Worm (Caenorhabditis elegans) whole organism, L4 larva: ENCODE data around the gene cdc-73.

Source experiments
- F26F4.8 ChIP-seq: fragments of 200-800 bp; sonication (Bioruptor generic); conservative IDR thresholded peaks from 2 replicates; pipeline ENCODE4 v1.3.6; 2022; ENCODE audit warnings: missing genetic modification characterization, missing compliant biosample characterization
- F44E2.7 ChIP-seq: fragments of 200-800 bp; sonication (Bioruptor generic); IDR thresholded peaks from 2 replicates; pipeline ENCODE4 v2.1.2; 2022; ENCODE audit warnings: missing genetic modification characterization, missing compliant biosample characterization
- R02D3.7 ChIP-seq: fragments of 150-350 bp; sonication (generic microtip); optimal IDR thresholded peaks from 3 replicates; lab custom pipeline; 2014; ENCODE audit warnings: missing biosample characterization, missing genetic modification characterization
- T20F7.1 ChIP-seq: fragments of 200-800 bp; sonication (Bioruptor generic); optimal IDR thresholded peaks from 2 replicates; lab custom pipeline; 2018; ENCODE audit warnings: mild to moderate bottlenecking, missing genetic modification characterization, missing compliant biosample characterization
- Y48G9A.11 ChIP-seq: fragments of 200-800 bp; sonication (Bioruptor generic); IDR thresholded peaks from 2 replicates; pipeline ENCODE4 v1.3.6; 2022; ENCODE audit warnings: missing genetic modification reagents, missing genetic modification characterization, missing compliant biosample characterization
- Y5F2A.4 ChIP-seq: fragments of 200-800 bp; sonication (Bioruptor generic); optimal IDR thresholded peaks from 2 replicates; lab custom pipeline; 2018; ENCODE audit warnings: mild to moderate bottlenecking, missing genetic modification characterization, missing compliant biosample characterization
- aha-1 ChIP-seq: fragments of 150-350 bp; peaks from one replicate; lab custom pipeline; 2014; ENCODE audit warnings: missing biosample characterization, missing genetic modification characterization
- ama-1 ChIP-seq: fragments of 150-350 bp; optimal IDR thresholded peaks from 2 replicates; lab custom pipeline; 2014; ENCODE audit warnings: inconsistent platforms, mixed read lengths
- ceh-20 ChIP-seq: fragments of 200-800 bp; sonication (Bioruptor generic); IDR thresholded peaks from 2 replicates; pipeline ENCODE4 v1.3.6; 2022; ENCODE audit warnings: missing genetic modification reagents, missing genetic modification characterization, missing compliant biosample characterization
- ceh-28 ChIP-seq: fragments of 150-350 bp; optimal IDR thresholded peaks from 2 replicates; lab custom pipeline; 2014; ENCODE audit warnings: missing biosample characterization, missing genetic modification reagents, missing genetic modification characterization
- ceh-32 ChIP-seq: sonication (generic microtip); optimal IDR thresholded peaks from 2 replicates; lab custom pipeline; 2016; ENCODE audit warnings: mild to moderate bottlenecking, missing genetic modification characterization, missing compliant biosample characterization; ENCODE audit not compliant: poor library complexity
- ceh-44 ChIP-seq: fragments of 200-800 bp; sonication (Bioruptor generic); IDR thresholded peaks from 2 replicates; pipeline ENCODE4 v1.3.6; 2022; ENCODE audit warnings: missing genetic modification reagents, missing genetic modification characterization, missing compliant biosample characterization
- daf-12 ChIP-seq: fragments of 150-350 bp; optimal IDR thresholded peaks from 2 replicates; lab custom pipeline; 2014; ENCODE audit warnings: missing biosample characterization, missing genetic modification reagents, missing genetic modification characterization
- daf-16 ChIP-seq, 3 experiments: sonication (generic microtip); optimal IDR thresholded peaks; 2 replicates each; lab custom pipeline; 2016 to 2017; ENCODE audit warnings: missing genetic modification characterization in 3 of 3, missing genetic modification reagents in 3 of 3, mild to moderate bottlenecking in 2 of 3, missing compliant biosample characterization in 2 of 3, missing biosample characterization in 1 of 3, moderate library complexity in 1 of 3
- dmd-6 ChIP-seq: fragments of 200-800 bp; sonication (Bioruptor generic); IDR thresholded peaks from 2 replicates; pipeline ENCODE4 v1.3.6; 2022; ENCODE audit warnings: missing genetic modification reagents, missing genetic modification characterization, missing compliant biosample characterization
- dmd-8 ChIP-seq: fragments of 200-800 bp; sonication (Bioruptor generic); IDR thresholded peaks from 2 replicates; pipeline ENCODE4 v1.3.6; 2022; ENCODE audit warnings: missing genetic modification characterization, missing compliant biosample characterization
- duxl-1 ChIP-seq: sonication (generic microtip); optimal IDR thresholded peaks from 2 replicates; lab custom pipeline; 2016; ENCODE audit warnings: mild to moderate bottlenecking, missing genetic modification characterization, moderate library complexity, missing compliant biosample characterization; ENCODE audit not compliant: poor library complexity
- dve-1 ChIP-seq: sonication (generic microtip); optimal IDR thresholded peaks from 2 replicates; lab custom pipeline; 2017; ENCODE audit warnings: antibody characterized with exemption, mild to moderate bottlenecking, missing genetic modification characterization, missing compliant biosample characterization; ENCODE audit not compliant: insufficient read depth
- egl-27 ChIP-seq: sonication (generic microtip); optimal IDR thresholded peaks from 3 replicates; lab custom pipeline; 2017; ENCODE audit warnings: missing biosample characterization, missing genetic modification reagents, missing genetic modification characterization
- fkh-10 ChIP-seq: fragments of 150-350 bp; optimal IDR thresholded peaks from 2 replicates; lab custom pipeline; 2014; ENCODE audit warnings: missing biosample characterization, missing genetic modification reagents, missing genetic modification characterization
- hif-1 ChIP-seq, 2 experiments: sonication (generic microtip); optimal IDR thresholded peaks; 2 replicates each; lab custom pipeline; 2016 to 2017; ENCODE audit warnings: missing compliant biosample characterization in 2 of 2, missing genetic modification characterization in 2 of 2, missing genetic modification reagents in 2 of 2, missing genotype in 2 of 2, mild to moderate bottlenecking in 1 of 2
- hlh-11 ChIP-seq: fragments of 200-800 bp; sonication (Bioruptor generic); optimal IDR thresholded peaks from 2 replicates; lab custom pipeline; 2018; ENCODE audit warnings: mild to moderate bottlenecking, missing genetic modification characterization, missing compliant biosample characterization
- jun-1 ChIP-seq: fragments of 150-350 bp; optimal IDR thresholded peaks from 2 replicates; lab custom pipeline; 2014; ENCODE audit warnings: missing biosample characterization, missing genetic modification reagents, missing genetic modification characterization
- lin-15B ChIP-seq: fragments of 150-350 bp; sonication (generic microtip); optimal IDR thresholded peaks from 3 replicates; lab custom pipeline; 2014; ENCODE audit warnings: missing biosample characterization, missing genetic modification characterization
- lir-3 ChIP-seq: sonication (generic microtip); optimal IDR thresholded peaks from 2 replicates; lab custom pipeline; 2016; ENCODE audit warnings: mild to moderate bottlenecking, missing genetic modification characterization, missing compliant biosample characterization
- madf-9 ChIP-seq: fragments of 200-800 bp; sonication (Bioruptor generic); conservative IDR thresholded peaks from 2 replicates; pipeline ENCODE4 v1.3.6; 2022; ENCODE audit warnings: missing genetic modification reagents, missing genetic modification characterization, missing compliant biosample characterization
- mdl-1 ChIP-seq, 2 experiments: fragments of 150-350 bp in 1 of 2; sonication (generic microtip) in 1 of 2; optimal IDR thresholded peaks; 2 replicates each; lab custom pipeline; 2014 to 2017; ENCODE audit warnings: missing biosample characterization in 2 of 2, missing genetic modification characterization in 2 of 2
- mes-2 ChIP-seq: sonication (generic microtip); optimal IDR thresholded peaks from 2 replicates; lab custom pipeline; 2016; ENCODE audit warnings: missing genotype, mild to moderate bottlenecking, missing genetic modification characterization, missing compliant biosample characterization; ENCODE audit not compliant: poor library complexity, severe bottlenecking
- mxl-3 ChIP-seq: fragments of 200-800 bp; sonication (Bioruptor generic); optimal IDR thresholded peaks from 2 replicates; lab custom pipeline; 2018; ENCODE audit warnings: mild to moderate bottlenecking, missing genetic modification characterization, missing compliant biosample characterization
- nhr-10 ChIP-seq: fragments of 150-350 bp; optimal IDR thresholded peaks from 2 replicates; lab custom pipeline; 2014; ENCODE audit warnings: missing biosample characterization, missing genetic modification characterization
- nhr-11 ChIP-seq: fragments of 150-350 bp; optimal IDR thresholded peaks from 2 replicates; lab custom pipeline; 2014; ENCODE audit warnings: missing biosample characterization, missing genetic modification characterization
- nhr-237 ChIP-seq: sonication (generic microtip); optimal IDR thresholded peaks from 2 replicates; lab custom pipeline; 2017; ENCODE audit warnings: missing biosample characterization, missing genetic modification characterization
- nhr-28 ChIP-seq: fragments of 150-350 bp; optimal IDR thresholded peaks from 2 replicates; lab custom pipeline; 2014; ENCODE audit warnings: missing biosample characterization, missing genetic modification characterization
- nhr-6 ChIP-seq: fragments of 150-350 bp; optimal IDR thresholded peaks from 2 replicates; lab custom pipeline; 2014; ENCODE audit warnings: missing biosample characterization, missing genetic modification characterization
- php-3 ChIP-seq: fragments of 200-800 bp; sonication (Bioruptor generic); IDR thresholded peaks from 2 replicates; pipeline ENCODE4 v1.3.6; 2022; ENCODE audit warnings: missing genetic modification reagents, missing genetic modification characterization, missing compliant biosample characterization
- rbr-2 ChIP-seq: sonication (generic microtip); optimal IDR thresholded peaks from 2 replicates; lab custom pipeline; 2016; ENCODE audit warnings: missing genotype, missing genetic modification characterization, missing compliant biosample characterization
- sdz-12 ChIP-seq: fragments of 200-800 bp; sonication (Bioruptor generic); optimal IDR thresholded peaks from 2 replicates; lab custom pipeline; 2018; ENCODE audit warnings: mild to moderate bottlenecking, missing genetic modification characterization, missing compliant biosample characterization
- set-16 ChIP-seq: fragments of 200-800 bp; sonication (Bioruptor generic); IDR thresholded peaks from 2 replicates; pipeline ENCODE4 v1.3.6; 2022; ENCODE audit warnings: missing genetic modification reagents, missing genetic modification characterization, missing compliant biosample characterization
- snpc-4 ChIP-seq: fragments of 150-350 bp; optimal IDR thresholded peaks from 2 replicates; lab custom pipeline; 2014; ENCODE audit warnings: missing biosample characterization, missing genetic modification characterization
- spr-3 ChIP-seq: fragments of 200-800 bp; sonication (Bioruptor generic); optimal IDR thresholded peaks from 2 replicates; lab custom pipeline; 2018; ENCODE audit warnings: mild to moderate bottlenecking, missing genetic modification characterization, missing compliant biosample characterization
- tag-97 ChIP-seq: fragments of 200-800 bp; sonication (Bioruptor generic); IDR thresholded peaks from 2 replicates; pipeline ENCODE4 v1.3.6; 2022; ENCODE audit warnings: missing genetic modification characterization, missing compliant biosample characterization
- tra-1 ChIP-seq: fragments of 200-800 bp; sonication (Bioruptor generic); IDR thresholded peaks from 2 replicates; pipeline ENCODE4 v1.3.6; 2022; ENCODE audit warnings: missing genetic modification reagents, missing genetic modification characterization, missing compliant biosample characterization
- unc-62 ChIP-seq, 3 experiments: fragments of 150-350 bp in 1 of 3; sonication (generic microtip); optimal IDR thresholded peaks in 2 of 3; peaks in 1 of 3; 1 replicate in 1 of 3; 2 replicates in 2 of 3; lab custom pipeline; 2014 to 2017; ENCODE audit warnings: missing biosample characterization in 3 of 3, missing genetic modification characterization in 3 of 3, missing genetic modification reagents in 3 of 3, missing genotype in 1 of 3
- vab-7 ChIP-seq: fragments of 200-800 bp; sonication (Bioruptor generic); IDR thresholded peaks from 2 replicates; pipeline ENCODE4 v1.3.6; 2022; ENCODE audit warnings: missing genetic modification reagents, missing genetic modification characterization, missing compliant biosample characterization
- zfp-2 ChIP-seq: sonication (generic microtip); optimal IDR thresholded peaks from 2 replicates; lab custom pipeline; 2016; ENCODE audit warnings: mild to moderate bottlenecking, missing genetic modification characterization, missing compliant biosample characterization
- zfp-3 ChIP-seq: fragments of 200-800 bp; sonication (Bioruptor generic); conservative IDR thresholded peaks from 2 replicates; pipeline ENCODE4 v1.3.6; 2022; ENCODE audit warnings: missing genetic modification reagents, missing genetic modification characterization, missing compliant biosample characterization
- zip-2 ChIP-seq: fragments of 150-350 bp; optimal IDR thresholded peaks from 2 replicates; lab custom pipeline; 2014; ENCODE audit warnings: missing biosample characterization, missing genetic modification characterization

The cdc-73 gene

DNA sequence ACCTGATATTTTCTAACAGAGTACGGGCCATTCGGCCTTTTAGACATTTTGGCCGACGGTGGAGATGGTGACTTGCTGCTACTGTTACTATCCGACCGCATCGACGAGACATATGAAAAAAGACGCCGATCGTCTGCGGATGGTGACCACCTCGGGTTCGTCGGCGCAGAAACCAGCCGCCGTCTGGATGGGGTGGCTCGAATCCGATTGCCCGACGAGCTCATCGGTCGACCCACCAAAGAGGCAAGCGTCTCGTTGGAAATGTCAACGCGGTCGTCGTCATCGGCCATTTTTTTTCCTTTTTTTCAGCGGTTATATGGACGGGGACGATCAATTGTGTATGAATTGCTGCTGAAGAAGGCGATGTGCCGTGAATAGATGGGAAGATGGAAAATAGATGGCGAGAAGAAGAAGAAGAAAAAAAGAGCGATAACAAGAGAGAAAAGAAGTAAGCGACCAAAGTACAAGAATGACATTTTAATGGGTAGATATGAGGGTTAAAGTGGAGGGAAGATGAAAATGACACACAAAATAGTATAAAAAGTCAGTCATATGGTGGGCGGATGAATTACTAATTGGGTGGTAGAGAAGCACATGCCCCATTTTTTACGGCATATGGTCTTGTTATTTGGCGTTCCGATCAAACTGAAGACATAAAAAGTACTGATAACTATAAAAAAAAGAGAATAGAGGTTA is 23.5 kb upstream of the cdc-73 start:
- TF ChIP-seq ceh-28 (tag; lab: Kevin White, UChicago): no peak
- peak; percentile 39 for TF ChIP-seq nhr-28 (tag; lab: Kevin White, UChicago)
- TF ChIP-seq fkh-10: no peak
- no peak for TF ChIP-seq zfp-3 (GFP tag; lab: Robert Waterston, UW)
- no peak for TF ChIP-seq R02D3.7 (tag; lab: Kevin White, UChicago)
- peak; percentile 38; the same call in 1 of the 2 replicates for TF ChIP-seq php-3 (GFP tag; lab: Robert Waterston, UW)
- no peak for TF ChIP-seq dmd-8
- TF ChIP-seq hif-1 (tag; optimal IDR thresholded peaks at IDR 0.05; lab: Kevin White, UChicago): peak in 1 of 2 experiments; percentile 5
- no peak for TF ChIP-seq zfp-2 (tag; lab: Kevin White, UChicago)
- peak; percentile 68 for TF ChIP-seq ama-1
- peak in 1 of 2 experiments; percentile 97 for TF ChIP-seq unc-62 (GFP tag; optimal IDR thresholded peaks at IDR 0.05 in 1 of 2; lab: Kevin White, UChicago)
- TF ChIP-seq unc-62 (tag; optimal IDR thresholded peaks at IDR 0.05; lab: Kevin White, UChicago): no peak
- TF ChIP-seq dve-1 (tag; lab: Kevin White, UChicago): peak; percentile 44
- no peak for TF ChIP-seq nhr-10 (tag; lab: Kevin White, UChicago)
- no peak for TF ChIP-seq nhr-237 (tag; lab: Kevin White, UChicago)
- peak; percentile 89 for TF ChIP-seq set-16 (GFP tag; lab: Robert Waterston, UW)
- TF ChIP-seq T20F7.1: no peak
- no peak for TF ChIP-seq Y5F2A.4 (GFP tag; lab: Kevin White, UChicago)
- peak; percentile 26 for TF ChIP-seq hlh-11 (tag; lab: Kevin White, UChicago)
- no peak for TF ChIP-seq lin-15B (tag; lab: Kevin White, UChicago)
- peak; percentile 54 for TF ChIP-seq dmd-6
- no peak for TF ChIP-seq jun-1 (tag; lab: Kevin White, UChicago)
- TF ChIP-seq spr-3 (GFP tag; lab: Kevin White, UChicago): no peak
- TF ChIP-seq Y48G9A.11 (GFP tag; lab: Robert Waterston, UW): peak; percentile 32; the same call in 1 of the 2 replicates
- 0 out of 2 replicates have a peak, but pooled peaks have one; percentile 62 for TF ChIP-seq tra-1 (GFP tag; lab: Robert Waterston, UW)
- no peak for TF ChIP-seq F26F4.8 (GFP tag; lab: Robert Waterston, UW)
- TF ChIP-seq nhr-6 (tag; lab: Kevin White, UChicago): peak; percentile 15
- no peak for TF ChIP-seq daf-16 (GFP tag; optimal IDR thresholded peaks at IDR 0.05; lab: Kevin White, UChicago)
- TF ChIP-seq daf-16 (tag; optimal IDR thresholded peaks at IDR 0.05; lab: Kevin White, UChicago): no peak
- no peak for TF ChIP-seq tag-97 (GFP tag; lab: Robert Waterston, UW)
- peak; percentile 73 for TF ChIP-seq aha-1 (tag; lab: Kevin White, UChicago)
- TF ChIP-seq, all 104 proteins: peak for 13

- no peak for TF ChIP-seq lir-3 (tag; lab: Kevin White, UChicago)
- TF ChIP-seq vab-7 (GFP tag; lab: Robert Waterston, UW): no peak
- TF ChIP-seq mes-2 (tag; lab: Kevin White, UChicago): peak; percentile 38
- no peak for TF ChIP-seq ceh-28 (tag; lab: Kevin White, UChicago)
- TF ChIP-seq egl-27 (tag; lab: Kevin White, UChicago): no peak
- no peak for TF ChIP-seq php-3 (GFP tag; lab: Robert Waterston, UW)
- no peak for TF ChIP-seq duxl-1
- TF ChIP-seq rbr-2 (tag; lab: Kevin White, UChicago): peak; percentile 83
- no peak for TF ChIP-seq nhr-237 (tag; lab: Kevin White, UChicago)
- TF ChIP-seq R02D3.7 (tag; lab: Kevin White, UChicago): no peak
- no peak for TF ChIP-seq ceh-44 (GFP tag; lab: Robert Waterston, UW)
- no peak for TF ChIP-seq daf-12 (tag; lab: Kevin White, UChicago)
- peak; percentile 44; the same call in 1 of the 2 replicates for TF ChIP-seq ceh-20 (GFP tag; lab: Robert Waterston, UW)
- no peak for TF ChIP-seq snpc-4 (tag; lab: Kevin White, UChicago)
- 0 out of 2 replicates have a peak, but pooled peaks have one; percentile 19 for TF ChIP-seq madf-9 (GFP tag; lab: Robert Waterston, UW)
- TF ChIP-seq sdz-12 (GFP tag; lab: Kevin White, UChicago): no peak
- no peak for TF ChIP-seq F44E2.7 (GFP tag; lab: Robert Waterston, UW)
- peak; percentile 71 for TF ChIP-seq nhr-28 (tag; lab: Kevin White, UChicago)
- no peak for TF ChIP-seq Y48G9A.11 (GFP tag; lab: Robert Waterston, UW)
- TF ChIP-seq mdl-1 (tag; optimal IDR thresholded peaks at IDR 0.05; lab: Kevin White, UChicago): peak; percentile 46 to 94
- TF ChIP-seq zip-2 (tag; lab: Kevin White, UChicago): no peak
- TF ChIP-seq mxl-3 (GFP tag; lab: Kevin White, UChicago): peak; percentile 65
- TF ChIP-seq ceh-32 (tag; lab: Kevin White, UChicago): no peak
- TF ChIP-seq nhr-11 (tag; lab: Kevin White, UChicago): peak; percentile 79
- TF ChIP-seq tag-97 (GFP tag; lab: Robert Waterston, UW): no peak
Measured at ce11 chrIV:4019836-4020235, 22.5 kb upstream of the cdc-73 start.
